Worm (Caenorhabditis elegans) whole organism, L1 larva: Measurements from ENCODE around the gene ZK682.7.

Source experiments
- C16A3.4 ChIP-seq: fragments of 150-350 bp; optimal IDR thresholded peaks from 2 replicates; lab custom pipeline; 2014; ENCODE audit warnings: missing biosample characterization, missing genetic modification characterization
- F16B12.6 ChIP-seq: fragments of 150-350 bp; optimal IDR thresholded peaks from 2 replicates; lab custom pipeline; 2014; ENCODE audit warnings: missing biosample characterization, missing genetic modification characterization
- Y116A8C.19 ChIP-seq: sonication (generic microtip); optimal IDR thresholded peaks from 2 replicates; lab custom pipeline; 2016; ENCODE audit warnings: missing compliant biosample characterization, missing genetic modification characterization, borderline replicate concordance
- ama-1 ChIP-seq: fragments of 150-350 bp; optimal IDR thresholded peaks from 2 replicates; lab custom pipeline; 2014
- blmp-1 ChIP-seq: fragments of 150-350 bp; optimal IDR thresholded peaks from 2 replicates; lab custom pipeline; 2014; ENCODE audit warnings: missing biosample characterization, missing genetic modification characterization
- ceh-8 ChIP-seq: fragments of 200-800 bp; sonication (Bioruptor generic); optimal IDR thresholded peaks from 2 replicates; lab custom pipeline; 2018; ENCODE audit warnings: mild to moderate bottlenecking, missing genetic modification characterization, moderate library complexity, missing compliant biosample characterization
- ceh-82 ChIP-seq, 3 experiments: fragments of 150-350 bp in 1 of 3; sonication (generic microtip) in 2 of 3; optimal IDR thresholded peaks; 2 replicates each; lab custom pipeline; 2014 to 2017; ENCODE audit warnings: missing biosample characterization in 3 of 3, missing genetic modification characterization in 3 of 3
- ceh-88 ChIP-seq: fragments of 200-800 bp; sonication (Bioruptor generic); IDR thresholded peaks from 2 replicates; pipeline ENCODE4 v1.3.6; 2022; ENCODE audit warnings: missing genetic modification characterization, missing compliant biosample characterization
- dpl-1 ChIP-seq, 3 experiments: fragments of 150-350 bp in 2 of 3; sonication (generic microtip) in 1 of 3; optimal IDR thresholded peaks; 2 replicates each; lab custom pipeline; 2014 to 2017; ENCODE audit warnings: missing biosample characterization in 3 of 3, missing genetic modification characterization in 3 of 3, missing genetic modification reagents in 3 of 3
- dsc-1 ChIP-seq: sonication (generic microtip); optimal IDR thresholded peaks from 2 replicates; lab custom pipeline; 2016; ENCODE audit warnings: mild to moderate bottlenecking, missing genetic modification characterization, missing compliant biosample characterization
- efl-1 ChIP-seq, 4 experiments: fragments of 150-350 bp; optimal IDR thresholded peaks in 3 of 4; peaks in 1 of 4; 1 replicate in 1 of 4; 2 replicates in 3 of 4; lab custom pipeline; 2014; ENCODE audit warnings: missing biosample characterization in 2 of 4, missing genetic modification characterization in 2 of 4, missing genetic modification reagents in 2 of 4
- efl-3 ChIP-seq: fragments of 200-800 bp; sonication (Bioruptor generic); optimal IDR thresholded peaks from 2 replicates; lab custom pipeline; 2018; ENCODE audit warnings: mild to moderate bottlenecking, missing genetic modification characterization, missing compliant biosample characterization
- egl-13 ChIP-seq: sonication (generic microtip); optimal IDR thresholded peaks from 2 replicates; lab custom pipeline; 2016; ENCODE audit warnings: missing genotype, missing genetic modification reagents, missing genetic modification characterization, missing compliant biosample characterization
- egl-27 ChIP-seq, 2 experiments: fragments of 150-350 bp in 1 of 2; sonication (generic microtip); optimal IDR thresholded peaks; 3 replicates each; lab custom pipeline; 2017 to 2018; ENCODE audit warnings: missing biosample characterization in 2 of 2, missing genetic modification characterization in 2 of 2, missing genetic modification reagents in 2 of 2
- elt-3 ChIP-seq, 6 experiments: fragments of 150-350 bp in 1 of 6; sonication (generic microtip); optimal IDR thresholded peaks; 2 replicates each; lab custom pipeline; 2017 to 2018; ENCODE audit warnings: missing biosample characterization in 6 of 6, missing genetic modification characterization in 6 of 6, inconsistent platforms in 1 of 6
- fkh-10 ChIP-seq: sonication (generic microtip); optimal IDR thresholded peaks from 2 replicates; lab custom pipeline; 2017; ENCODE audit warnings: missing biosample characterization, missing genetic modification reagents, missing genetic modification characterization
- fkh-4 ChIP-seq: sonication (generic microtip); optimal IDR thresholded peaks from 2 replicates; lab custom pipeline; 2016; ENCODE audit warnings: missing compliant biosample characterization, missing genetic modification characterization, borderline replicate concordance
- fkh-8 ChIP-seq: sonication (generic microtip); optimal IDR thresholded peaks from 2 replicates; lab custom pipeline; 2016; ENCODE audit warnings: mild to moderate bottlenecking, missing genetic modification characterization, missing compliant biosample characterization
- hpl-2 ChIP-seq: fragments of 150-350 bp; optimal IDR thresholded peaks from 2 replicates; lab custom pipeline; 2014; ENCODE audit warnings: missing biosample characterization, missing genetic modification reagents, missing genetic modification characterization
- irx-1 ChIP-seq: sonication (generic microtip); optimal IDR thresholded peaks from 2 replicates; lab custom pipeline; 2016; ENCODE audit warnings: missing genetic modification characterization, missing compliant biosample characterization
- isw-1 ChIP-seq: fragments of 200-800 bp; sonication (Bioruptor generic); IDR thresholded peaks from 2 replicates; pipeline ENCODE4 v1.3.6; 2022; ENCODE audit warnings: missing genetic modification characterization, missing compliant biosample characterization
- jun-1 ChIP-seq: fragments of 150-350 bp; optimal IDR thresholded peaks from 2 replicates; lab custom pipeline; 2014; ENCODE audit warnings: missing biosample characterization, missing genetic modification reagents, missing genetic modification characterization
- lin-13 ChIP-seq: fragments of 150-350 bp; optimal IDR thresholded peaks from 2 replicates; lab custom pipeline; 2014; ENCODE audit warnings: missing biosample characterization, missing genetic modification reagents, missing genetic modification characterization
- lin-14 ChIP-seq: fragments of 200-800 bp; sonication (Bioruptor generic); optimal IDR thresholded peaks from 2 replicates; lab custom pipeline; 2018; ENCODE audit warnings: mild to moderate bottlenecking, missing genetic modification characterization, moderate library complexity, missing compliant biosample characterization
- lin-35 ChIP-seq, 2 experiments: fragments of 150-350 bp; optimal IDR thresholded peaks; 2 replicates each; lab custom pipeline; 2014; ENCODE audit warnings: missing biosample characterization in 2 of 2, missing genetic modification characterization in 2 of 2, missing genetic modification reagents in 2 of 2
- lin-39 ChIP-seq: fragments of 150-350 bp; optimal IDR thresholded peaks from 2 replicates; lab custom pipeline; 2014; ENCODE audit warnings: missing biosample characterization, missing genetic modification reagents, missing genetic modification characterization
- lir-3 ChIP-seq: sonication (generic microtip); optimal IDR thresholded peaks from 2 replicates; lab custom pipeline; 2016; ENCODE audit warnings: mild to moderate bottlenecking, missing genetic modification characterization, moderate library complexity, missing compliant biosample characterization; ENCODE audit not compliant: poor library complexity
- lsy-2 ChIP-seq, 2 experiments: fragments of 150-350 bp; optimal IDR thresholded peaks; 2 replicates each; lab custom pipeline; 2014; ENCODE audit warnings: missing biosample characterization in 2 of 2, missing genetic modification characterization in 2 of 2
- mdl-1 ChIP-seq, 2 experiments: fragments of 150-350 bp; optimal IDR thresholded peaks; 2 replicates each; lab custom pipeline; 2014 to 2017; ENCODE audit warnings: missing biosample characterization in 2 of 2, missing genetic modification characterization in 2 of 2, inconsistent platforms in 1 of 2
- mep-1 ChIP-seq: fragments of 150-350 bp; optimal IDR thresholded peaks from 2 replicates; lab custom pipeline; 2014; ENCODE audit warnings: missing biosample characterization, missing genetic modification characterization
- nhr-19 ChIP-seq: fragments of 200-800 bp; sonication (Bioruptor generic); conservative IDR thresholded peaks from 2 replicates; pipeline ENCODE4 v1.3.6; 2022; ENCODE audit warnings: missing genetic modification characterization, missing compliant biosample characterization
- nhr-20 ChIP-seq: sonication (generic microtip); optimal IDR thresholded peaks from 2 replicates; lab custom pipeline; 2016; ENCODE audit warnings: mild to moderate bottlenecking, missing genetic modification characterization, missing compliant biosample characterization
- nhr-47 ChIP-seq: sonication (generic microtip); optimal IDR thresholded peaks from 2 replicates; lab custom pipeline; 2016; ENCODE audit warnings: mild to moderate bottlenecking, missing genetic modification characterization, moderate library complexity, missing compliant biosample characterization
- nhr-71 ChIP-seq: sonication (generic microtip); optimal IDR thresholded peaks from 2 replicates; lab custom pipeline; 2016; ENCODE audit warnings: mild to moderate bottlenecking, missing genetic modification characterization, moderate library complexity, missing compliant biosample characterization
- nhr-76 ChIP-seq: sonication (generic microtip); optimal IDR thresholded peaks from 2 replicates; lab custom pipeline; 2017; ENCODE audit warnings: missing biosample characterization, missing genetic modification characterization
- nhr-77 ChIP-seq: fragments of 150-350 bp; optimal IDR thresholded peaks from 2 replicates; lab custom pipeline; 2014; ENCODE audit warnings: missing biosample characterization, missing genetic modification characterization
- nhr-85 ChIP-seq: sonication (generic microtip); peaks from one replicate; lab custom pipeline; 2016; ENCODE audit warnings: missing genetic modification characterization, inconsistent platforms, missing compliant biosample characterization
- rnt-1 ChIP-seq: sonication (generic microtip); optimal IDR thresholded peaks from 2 replicates; lab custom pipeline; 2016; ENCODE audit warnings: mild to moderate bottlenecking, missing genetic modification characterization, moderate library complexity, missing compliant biosample characterization
- snpc-4 ChIP-seq: fragments of 150-350 bp; optimal IDR thresholded peaks from 2 replicates; lab custom pipeline; 2014; ENCODE audit warnings: missing biosample characterization, missing genetic modification characterization
- snu-23 ChIP-seq: sonication (generic microtip); optimal IDR thresholded peaks from 2 replicates; lab custom pipeline; 2016; ENCODE audit warnings: missing genetic modification characterization, missing compliant biosample characterization
- sox-4 ChIP-seq: sonication (generic microtip); optimal IDR thresholded peaks from 2 replicates; lab custom pipeline; 2016; ENCODE audit warnings: missing genetic modification characterization, missing compliant biosample characterization
- swsn-7 ChIP-seq: sonication (generic microtip); optimal IDR thresholded peaks from 2 replicates; lab custom pipeline; 2016; ENCODE audit warnings: missing genetic modification characterization, missing compliant biosample characterization
- tbx-2 ChIP-seq: sonication (generic microtip); optimal IDR thresholded peaks from 2 replicates; lab custom pipeline; 2016; ENCODE audit warnings: missing genetic modification characterization, missing compliant biosample characterization
- unc-62 ChIP-seq: fragments of 150-350 bp; optimal IDR thresholded peaks from 2 replicates; lab custom pipeline; 2014; ENCODE audit warnings: missing biosample characterization, missing genetic modification reagents, missing genetic modification characterization
- unc-86 ChIP-seq: sonication (generic microtip); optimal IDR thresholded peaks from 2 replicates; lab custom pipeline; 2016; ENCODE audit warnings: missing genetic modification characterization, missing compliant biosample characterization
- xbp-1 ChIP-seq: sonication (generic microtip); optimal IDR thresholded peaks from 2 replicates; lab custom pipeline; 2016; ENCODE audit warnings: missing genetic modification characterization, missing compliant biosample characterization

The ZK682.7 gene

ce11 chrV:9273587-9273986 lies 18.4 kb downstream of the ZK682.7 start:
- TF ChIP-seq mep-1 (tag; lab: Kevin White, UChicago), result peak; percentile 29
- peak; percentile 60 for TF ChIP-seq swsn-7 (tag; lab: Kevin White, UChicago)
- TF ChIP-seq ceh-8 (GFP tag; lab: Kevin White, UChicago), result peak; percentile 22
- TF ChIP-seq egl-27 (tag; optimal IDR thresholded peaks at IDR 0.05; lab: Kevin White, UChicago), result peak in 1 of 2 experiments; percentile 70
- TF ChIP-seq nhr-71 (tag; lab: Kevin White, UChicago), result peak; percentile 88
- peak; percentile 42 for TF ChIP-seq dsc-1 (tag; lab: Kevin White, UChicago)
- TF ChIP-seq unc-62 (GFP tag; lab: Kevin White, UChicago), result no peak
- TF ChIP-seq efl-1 (optimal IDR thresholded peaks at IDR 0.05; lab: Kevin White, UChicago), result peak; percentile 48 to 70
- TF ChIP-seq efl-1 (GFP tag; optimal IDR thresholded peaks at IDR 0.05 in 1 of 2; lab: Kevin White, UChicago), result peak; percentile 35 to 69
- TF ChIP-seq tbx-2, result peak; percentile 75
- peak; percentile 81 for TF ChIP-seq nhr-20 (tag; lab: Kevin White, UChicago)
- peak; percentile 32 for TF ChIP-seq fkh-8 (tag; lab: Kevin White, UChicago)
- TF ChIP-seq ceh-88 (GFP tag; lab: Robert Waterston, UW), result no peak
- TF ChIP-seq ama-1 (lab: Kevin White, UChicago), result no peak
- peak; percentile 36 for TF ChIP-seq C16A3.4
- peak; percentile 4 for TF ChIP-seq blmp-1 (tag; lab: Kevin White, UChicago)
- TF ChIP-seq snu-23 (GFP tag; lab: Kevin White, UChicago), result peak; percentile 81
- TF ChIP-seq ceh-82 (tag; optimal IDR thresholded peaks at IDR 0.05; lab: Kevin White, UChicago), result peak; percentile 15 to 83 (median 66)
- no peak for TF ChIP-seq lir-3
- peak; percentile 63 for TF ChIP-seq unc-86 (tag; lab: Kevin White, UChicago)
- TF ChIP-seq lin-14 (GFP tag; lab: Kevin White, UChicago), result peak; percentile 98
- TF ChIP-seq fkh-4 (tag; lab: Kevin White, UChicago), result no peak
- no peak for TF ChIP-seq nhr-76 (tag; lab: Kevin White, UChicago)
- TF ChIP-seq xbp-1 (tag; lab: Kevin White, UChicago), result peak; percentile 54
- TF ChIP-seq snpc-4, result peak; percentile 60
- TF ChIP-seq lsy-2 (tag; optimal IDR thresholded peaks at IDR 0.05; lab: Kevin White, UChicago), result peak; percentile 41 to 74
- peak; percentile 16 for TF ChIP-seq egl-13 (tag; lab: Kevin White, UChicago)
- TF ChIP-seq lin-13, result peak; percentile 9
- TF ChIP-seq F16B12.6, result no peak
- peak; percentile 35 to 44 for TF ChIP-seq lin-35 (GFP tag; optimal IDR thresholded peaks at IDR 0.05; lab: Kevin White, UChicago)
- no peak for TF ChIP-seq sox-4 (tag; lab: Kevin White, UChicago)
- peak in 1 of 3 experiments; percentile 30 for TF ChIP-seq dpl-1 (GFP tag; optimal IDR thresholded peaks at IDR 0.05; lab: Kevin White, UChicago)
- TF ChIP-seq rnt-1 (tag; lab: Kevin White, UChicago), result peak; percentile 61
- peak; percentile 67 for TF ChIP-seq nhr-19
- TF ChIP-seq isw-1 (GFP tag; lab: Robert Waterston, UW), result peak; percentile 49
- peak; percentile 39 for TF ChIP-seq irx-1 (tag; lab: Kevin White, UChicago)
- no peak for TF ChIP-seq hpl-2 (GFP tag; lab: Kevin White, UChicago)
- peak; percentile 58 for TF ChIP-seq fkh-10 (GFP tag; lab: Kevin White, UChicago)
- TF ChIP-seq efl-3, result no peak
- peak in 1 of 2 experiments; percentile 67 for TF ChIP-seq mdl-1 (tag; optimal IDR thresholded peaks at IDR 0.05; lab: Kevin White, UChicago)
- TF ChIP-seq nhr-77 (tag; lab: Kevin White, UChicago), result peak; percentile 50
- no peak for TF ChIP-seq Y116A8C.19 (tag; lab: Kevin White, UChicago)
- TF ChIP-seq jun-1 (tag; lab: Kevin White, UChicago), result peak; percentile 61
- TF ChIP-seq nhr-85 (tag; lab: Kevin White, UChicago), result peak; percentile 69
- TF ChIP-seq elt-3 (tag; optimal IDR thresholded peaks at IDR 0.05; lab: Kevin White, UChicago), result peak in 1 of 6 experiments; percentile 48
- TF ChIP-seq lin-39 (tag; lab: Kevin White, UChicago), result no peak
- TF ChIP-seq nhr-47 (tag; lab: Kevin White, UChicago), result peak; percentile 65
- TF ChIP-seq, all 84 proteins: peak for 34
